Worm (Caenorhabditis elegans) whole organism, L1 larva: ENCODE measurements around the gene F26G1.3.

Experiments
- Y116A8C.19 ChIP-seq: sonication (generic microtip); optimal IDR thresholded peaks from 2 replicates; lab custom pipeline; 2016; ENCODE audit warnings: missing compliant biosample characterization, missing genetic modification characterization, borderline replicate concordance
- aha-1 ChIP-seq: fragments of 150-350 bp; optimal IDR thresholded peaks from 2 replicates; lab custom pipeline; 2014; ENCODE audit warnings: missing biosample characterization, missing genetic modification characterization
- ceh-8 ChIP-seq: fragments of 200-800 bp; sonication (Bioruptor generic); optimal IDR thresholded peaks from 2 replicates; lab custom pipeline; 2018; ENCODE audit warnings: mild to moderate bottlenecking, missing genetic modification characterization, moderate library complexity, missing compliant biosample characterization
- ceh-82 ChIP-seq, 3 experiments: fragments of 150-350 bp in 1 of 3; sonication (generic microtip) in 2 of 3; optimal IDR thresholded peaks; 2 replicates each; lab custom pipeline; 2014 to 2017; ENCODE audit warnings: missing biosample characterization in 3 of 3, missing genetic modification characterization in 3 of 3
- ceh-90 ChIP-seq: sonication (generic microtip); optimal IDR thresholded peaks from 2 replicates; lab custom pipeline; 2016; ENCODE audit warnings: missing genetic modification characterization, missing compliant biosample characterization
- ces-1 ChIP-seq: fragments of 150-350 bp; optimal IDR thresholded peaks from 2 replicates; lab custom pipeline; 2014; ENCODE audit warnings: missing biosample characterization, missing genetic modification reagents, missing genetic modification characterization
- dpl-1 ChIP-seq, 3 experiments: fragments of 150-350 bp in 2 of 3; sonication (generic microtip) in 1 of 3; optimal IDR thresholded peaks; 2 replicates each; lab custom pipeline; 2014 to 2017; ENCODE audit warnings: missing biosample characterization in 3 of 3, missing genetic modification characterization in 3 of 3, missing genetic modification reagents in 3 of 3
- dsc-1 ChIP-seq: sonication (generic microtip); optimal IDR thresholded peaks from 2 replicates; lab custom pipeline; 2016; ENCODE audit warnings: mild to moderate bottlenecking, missing genetic modification characterization, missing compliant biosample characterization
- efl-3 ChIP-seq: fragments of 200-800 bp; sonication (Bioruptor generic); optimal IDR thresholded peaks from 2 replicates; lab custom pipeline; 2018; ENCODE audit warnings: mild to moderate bottlenecking, missing genetic modification characterization, missing compliant biosample characterization
- egl-27 ChIP-seq, 2 experiments: fragments of 150-350 bp in 1 of 2; sonication (generic microtip); optimal IDR thresholded peaks; 3 replicates each; lab custom pipeline; 2017 to 2018; ENCODE audit warnings: missing biosample characterization in 2 of 2, missing genetic modification characterization in 2 of 2, missing genetic modification reagents in 2 of 2
- elt-2 ChIP-seq: sonication (generic microtip); optimal IDR thresholded peaks from 2 replicates; lab custom pipeline; 2016; ENCODE audit warnings: missing genetic modification characterization, mild to moderate bottlenecking, inconsistent platforms, missing compliant biosample characterization, missing genetic modification reagents
- fkh-10 ChIP-seq: sonication (generic microtip); optimal IDR thresholded peaks from 2 replicates; lab custom pipeline; 2017; ENCODE audit warnings: missing biosample characterization, missing genetic modification reagents, missing genetic modification characterization
- fkh-4 ChIP-seq: sonication (generic microtip); optimal IDR thresholded peaks from 2 replicates; lab custom pipeline; 2016; ENCODE audit warnings: missing compliant biosample characterization, missing genetic modification characterization, borderline replicate concordance
- fkh-8 ChIP-seq: sonication (generic microtip); optimal IDR thresholded peaks from 2 replicates; lab custom pipeline; 2016; ENCODE audit warnings: mild to moderate bottlenecking, missing genetic modification characterization, missing compliant biosample characterization
- lin-13 ChIP-seq: fragments of 150-350 bp; optimal IDR thresholded peaks from 2 replicates; lab custom pipeline; 2014; ENCODE audit warnings: missing biosample characterization, missing genetic modification reagents, missing genetic modification characterization
- lin-15B ChIP-seq: fragments of 150-350 bp; sonication (generic microtip); optimal IDR thresholded peaks from 3 replicates; lab custom pipeline; 2014; ENCODE audit warnings: missing biosample characterization, missing genetic modification characterization
- mdl-1 ChIP-seq, 2 experiments: fragments of 150-350 bp; optimal IDR thresholded peaks; 2 replicates each; lab custom pipeline; 2014 to 2017; ENCODE audit warnings: missing biosample characterization in 2 of 2, missing genetic modification characterization in 2 of 2, inconsistent platforms in 1 of 2
- mep-1 ChIP-seq: fragments of 150-350 bp; optimal IDR thresholded peaks from 2 replicates; lab custom pipeline; 2014; ENCODE audit warnings: missing biosample characterization, missing genetic modification characterization
- nhr-11 ChIP-seq: fragments of 150-350 bp; optimal IDR thresholded peaks from 2 replicates; lab custom pipeline; 2014; ENCODE audit warnings: missing biosample characterization, missing genetic modification characterization
- nhr-12 ChIP-seq: sonication (generic microtip); optimal IDR thresholded peaks from 2 replicates; lab custom pipeline; 2017; ENCODE audit warnings: missing biosample characterization, missing genetic modification characterization
- nhr-237 ChIP-seq: fragments of 150-350 bp; optimal IDR thresholded peaks from 2 replicates; lab custom pipeline; 2014; ENCODE audit warnings: missing biosample characterization, missing genetic modification characterization
- nhr-47 ChIP-seq: sonication (generic microtip); optimal IDR thresholded peaks from 2 replicates; lab custom pipeline; 2016; ENCODE audit warnings: mild to moderate bottlenecking, missing genetic modification characterization, moderate library complexity, missing compliant biosample characterization
- nhr-71 ChIP-seq: sonication (generic microtip); optimal IDR thresholded peaks from 2 replicates; lab custom pipeline; 2016; ENCODE audit warnings: mild to moderate bottlenecking, missing genetic modification characterization, moderate library complexity, missing compliant biosample characterization
- nhr-76 ChIP-seq: sonication (generic microtip); optimal IDR thresholded peaks from 2 replicates; lab custom pipeline; 2017; ENCODE audit warnings: missing biosample characterization, missing genetic modification characterization
- nhr-77 ChIP-seq: fragments of 150-350 bp; optimal IDR thresholded peaks from 2 replicates; lab custom pipeline; 2014; ENCODE audit warnings: missing biosample characterization, missing genetic modification characterization
- nhr-84 ChIP-seq: sonication (generic microtip); optimal IDR thresholded peaks from 2 replicates; lab custom pipeline; 2017; ENCODE audit warnings: missing biosample characterization, missing genetic modification characterization
- nhr-85 ChIP-seq: sonication (generic microtip); peaks from one replicate; lab custom pipeline; 2016; ENCODE audit warnings: missing genetic modification characterization, inconsistent platforms, missing compliant biosample characterization
- sox-4 ChIP-seq: sonication (generic microtip); optimal IDR thresholded peaks from 2 replicates; lab custom pipeline; 2016; ENCODE audit warnings: missing genetic modification characterization, missing compliant biosample characterization
- sptf-1 ChIP-seq: fragments of 150-350 bp; optimal IDR thresholded peaks from 2 replicates; lab custom pipeline; 2014; ENCODE audit warnings: missing biosample characterization, missing genetic modification characterization
- sup-37 ChIP-seq: fragments of 200-800 bp; sonication (Bioruptor generic); optimal IDR thresholded peaks from 2 replicates; lab custom pipeline; 2018; ENCODE audit warnings: mild to moderate bottlenecking, missing genetic modification characterization, missing compliant biosample characterization
- swsn-7 ChIP-seq: sonication (generic microtip); optimal IDR thresholded peaks from 2 replicates; lab custom pipeline; 2016; ENCODE audit warnings: missing genetic modification characterization, missing compliant biosample characterization
- tbx-2 ChIP-seq: sonication (generic microtip); optimal IDR thresholded peaks from 2 replicates; lab custom pipeline; 2016; ENCODE audit warnings: missing genetic modification characterization, missing compliant biosample characterization
- tlp-1 ChIP-seq: fragments of 150-350 bp; optimal IDR thresholded peaks from 2 replicates; lab custom pipeline; 2014; ENCODE audit warnings: missing biosample characterization, missing genetic modification characterization
- unc-30 ChIP-seq: sonication (generic microtip); optimal IDR thresholded peaks from 2 replicates; lab custom pipeline; 2017; ENCODE audit warnings: missing biosample characterization, missing genetic modification characterization
- unc-62 ChIP-seq: fragments of 150-350 bp; optimal IDR thresholded peaks from 2 replicates; lab custom pipeline; 2014; ENCODE audit warnings: missing biosample characterization, missing genetic modification reagents, missing genetic modification characterization
- unc-86 ChIP-seq: sonication (generic microtip); optimal IDR thresholded peaks from 2 replicates; lab custom pipeline; 2016; ENCODE audit warnings: missing genetic modification characterization, missing compliant biosample characterization
- unc-98 ChIP-seq: fragments of 200-800 bp; sonication (Bioruptor generic); IDR thresholded peaks from 2 replicates; pipeline ENCODE4 v1.3.6; 2022; ENCODE audit warnings: missing genetic modification characterization, missing compliant biosample characterization
- vab-15 ChIP-seq: sonication (generic microtip); optimal IDR thresholded peaks from 2 replicates; lab custom pipeline; 2017; ENCODE audit warnings: missing genotype, mild to moderate bottlenecking, missing genetic modification characterization, missing compliant biosample characterization
- zag-1 ChIP-seq: fragments of 150-350 bp; optimal IDR thresholded peaks from 2 replicates; lab custom pipeline; 2014; ENCODE audit warnings: missing biosample characterization, missing genetic modification characterization
- zip-4 ChIP-seq: fragments of 200-800 bp; sonication (Bioruptor generic); optimal IDR thresholded peaks from 2 replicates; lab custom pipeline; 2018; ENCODE audit warnings: mild to moderate bottlenecking, missing genetic modification characterization, moderate library complexity, missing compliant biosample characterization

Gene F26G1.3

ce11 chrII:4791272-4791671 is 32.7 kb downstream of the F26G1.3 start, which contains the start of gene F26G1.1 (continued):
- TF ChIP-seq egl-27 (tag; optimal IDR thresholded peaks at IDR 0.05; lab: Kevin White, UChicago): no peak
- peak; percentile 64 for TF ChIP-seq fkh-8 (tag; lab: Kevin White, UChicago)
- TF ChIP-seq fkh-4 (tag; lab: Kevin White, UChicago): peak; percentile 94
- TF ChIP-seq ceh-90 (tag; lab: Kevin White, UChicago): peak; percentile 98
- TF ChIP-seq Y116A8C.19: peak; percentile 64
- TF ChIP-seq unc-62 (GFP tag; lab: Kevin White, UChicago): no peak
- no peak for TF ChIP-seq nhr-12
- peak; percentile 42 for TF ChIP-seq ceh-8 (GFP tag; lab: Kevin White, UChicago)

ce11 chrII:4793320-4793719 is 34.8 kb downstream of the F26G1.3 start:
- TF ChIP-seq nhr-237 (tag; lab: Kevin White, UChicago) (no peak), nhr-12 (no peak), mep-1 (tag; lab: Kevin White, UChicago) (no peak), nhr-71 (tag; lab: Kevin White, UChicago) (no peak), nhr-77 (tag; lab: Kevin White, UChicago) (no peak), sup-37 (GFP tag; lab: Kevin White, UChicago) (no peak), Y116A8C.19 (no peak), zip-4 (no peak), nhr-85 (tag; lab: Kevin White, UChicago) (no peak), unc-86 (tag; lab: Kevin White, UChicago) (no peak)

- no peak for TF ChIP-seq sptf-1 (tag; lab: Kevin White, UChicago)
- TF ChIP-seq aha-1 (tag; lab: Kevin White, UChicago): no peak
- TF ChIP-seq unc-98 (GFP tag; lab: Robert Waterston, UW): no peak
- TF ChIP-seq tlp-1 (tag; lab: Kevin White, UChicago): no peak
- no peak for TF ChIP-seq efl-3 (GFP tag; lab: Kevin White, UChicago)
- TF ChIP-seq vab-15 (tag; lab: Kevin White, UChicago): no peak
- no peak for TF ChIP-seq ces-1 (GFP tag; lab: Kevin White, UChicago)
- no peak for TF ChIP-seq nhr-84 (tag; lab: Kevin White, UChicago)
- TF ChIP-seq lin-15B (tag; lab: Kevin White, UChicago): no peak
- TF ChIP-seq Y116A8C.19: no peak
- TF ChIP-seq sox-4: no peak
- TF ChIP-seq dsc-1: no peak
- TF ChIP-seq mep-1 (tag; lab: Kevin White, UChicago): no peak
- no peak for TF ChIP-seq ceh-82 (tag; optimal IDR thresholded peaks at IDR 0.05; lab: Kevin White, UChicago)
- no peak for TF ChIP-seq swsn-7 (tag; lab: Kevin White, UChicago)
- TF ChIP-seq elt-2: no peak
- TF ChIP-seq lin-13 (GFP tag; lab: Kevin White, UChicago): no peak
Observed at ce11 chrII:4795461-4795860, 36.9 kb downstream of the F26G1.3 start, which contains the start of gene C33F10.4. TSS of gene C33F10.4 (plus strand) at chrII:4795761.

ce11 chrII:4797071-4797470 is 38.5 kb downstream of the F26G1.3 start, which contains the start of gene C33F10.14:
TSS of gene C33F10.14 (plus strand) at chrII:4797371.
- TF ChIP-seq tbx-2 (no peak), dpl-1 (GFP tag; optimal IDR thresholded peaks at IDR 0.05; lab: Kevin White, UChicago) (no peak), ces-1 (GFP tag; lab: Kevin White, UChicago) (no peak), unc-30 (tag; lab: Kevin White, UChicago) (no peak), nhr-47 (tag; lab: Kevin White, UChicago) (no peak), swsn-7 (tag; lab: Kevin White, UChicago) (no peak), zag-1 (tag; lab: Kevin White, UChicago) (no peak), nhr-11 (tag; lab: Kevin White, UChicago) (no peak), sox-4 (no peak), nhr-84 (tag; lab: Kevin White, UChicago) (no peak), nhr-76 (no peak), mdl-1 (tag; optimal IDR thresholded peaks at IDR 0.05; lab: Kevin White, UChicago) (no peak), fkh-10 (no peak)
